Worm (Caenorhabditis elegans): ENCODE results near the gene F55C12.19.
"Not testable (repeated sequence)": the region's sequence is repeated elsewhere in the genome, so short reads cannot be mapped to it uniquely, and the experiment has no call there.

Gene F55C12.19

DNA sequence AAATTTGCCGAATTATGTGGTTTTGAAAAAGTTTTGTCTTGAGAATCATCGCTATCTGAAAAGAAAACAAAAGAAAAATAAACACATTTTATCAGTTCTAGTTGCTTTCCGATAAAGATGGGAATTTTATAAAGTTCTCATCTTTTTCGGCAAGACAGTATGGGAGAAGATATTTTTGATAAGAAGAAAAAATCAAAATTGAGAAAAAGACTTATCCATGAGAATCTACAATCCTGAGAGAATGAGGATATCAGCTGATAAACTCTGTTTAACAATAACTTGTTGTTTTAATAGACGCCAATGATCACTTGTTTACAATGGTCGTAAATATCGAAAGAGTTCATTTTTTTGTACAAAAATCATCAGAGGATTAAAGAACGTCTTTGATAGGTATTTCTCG, 10.1 kb downstream of the F55C12.19 start, which contains the start of gene F55C12.6:
Gene F55C12.6, minus strand, starts transcription at position 101 of the 400 bp plus-strand sequence.
- TF ChIP-seq scrt-1 (GFP tag; IDR thresholded peaks at IDR 0.05) (no peak), hmg-4 (GFP tag; optimal IDR thresholded peaks at IDR 0.05) (no peak), ceh-13 (GFP tag; optimal IDR thresholded peaks at IDR 0.05) (no peak), ama-1 (optimal IDR thresholded peaks at IDR 0.05) (no peak), ets-7 (tag; optimal IDR thresholded peaks at IDR 0.05) (no peak), sea-1 (GFP tag; conservative IDR thresholded peaks at IDR 0.05) (no peak), F13C5.2 (tag; optimal IDR thresholded peaks at IDR 0.05) (no peak), tbx-11 (GFP tag; IDR thresholded peaks at IDR 0.05) (no peak), aly-1 (tag; optimal IDR thresholded peaks at IDR 0.05) (no peak), ceh-36 (tag; optimal IDR thresholded peaks at IDR 0.05) (no peak), flt-1 (GFP tag; IDR thresholded peaks at IDR 0.05) (no peak), pes-1 (GFP tag; IDR thresholded peaks at IDR 0.05) (no peak), hmbx-1 (tag; optimal IDR thresholded peaks at IDR 0.05) (no peak), hnd-1 (tag; optimal IDR thresholded peaks at IDR 0.05) (no peak), B0310.2 (tag; optimal IDR thresholded peaks at IDR 0.05) (no peak), tra-4 (tag; optimal IDR thresholded peaks at IDR 0.05) (no peak), tbx-37 (GFP tag; conservative IDR thresholded peaks at IDR 0.05) (no peak)

DNA sequence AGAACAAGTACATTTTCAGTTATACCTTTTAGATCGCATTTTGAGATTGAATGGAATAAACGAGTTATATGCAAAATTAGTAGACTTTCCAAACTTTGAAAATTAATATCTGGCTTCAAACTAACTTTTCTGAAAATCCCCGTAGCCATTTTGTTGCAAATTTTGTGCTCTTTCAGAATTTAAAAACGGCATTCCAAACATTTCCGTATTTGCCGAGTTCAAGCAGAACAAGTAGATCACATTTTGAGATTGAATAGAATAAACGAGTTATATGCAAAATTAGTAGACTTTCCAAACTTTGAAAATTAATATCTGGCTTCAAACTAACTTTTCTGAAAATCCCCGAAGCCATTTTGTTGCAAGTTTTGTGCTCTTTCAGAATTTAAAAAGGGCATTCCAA, 10.6 kb downstream of the F55C12.19 start, which contains the start of gene F55C12.2:
Gene F55C12.2, plus strand, starts transcription at position 301 of the 400 bp plus-strand sequence.
- not testable (repeated sequence) for TF ChIP-seq ets-7 (tag; optimal IDR thresholded peaks at IDR 0.05); flt-1 (GFP tag; IDR thresholded peaks at IDR 0.05); tbx-37 (GFP tag; conservative IDR thresholded peaks at IDR 0.05)

DNA sequence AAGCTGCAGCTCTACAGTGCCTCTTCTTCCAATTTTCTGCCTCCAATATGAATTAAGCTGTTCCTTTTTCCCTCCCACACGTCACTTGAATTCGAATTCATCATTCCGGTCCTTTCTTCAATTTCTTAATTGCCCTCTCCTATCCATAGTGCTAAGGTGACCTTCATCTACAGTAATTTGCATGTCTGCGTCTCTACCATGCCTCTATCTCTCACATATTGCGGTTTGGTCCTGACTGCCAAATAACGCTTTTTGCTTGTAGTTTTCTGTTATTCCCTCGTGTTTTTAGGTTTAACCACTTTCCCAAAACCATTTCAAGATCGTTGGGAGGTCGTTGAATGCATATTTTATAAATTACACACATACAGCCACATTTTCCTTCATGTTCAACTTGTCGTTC, 14.7 kb downstream of the F55C12.19 start:
- TF ChIP-seq tra-4 (tag; optimal IDR thresholded peaks at IDR 0.05), result no peak
- TF ChIP-seq ceh-36 (tag; optimal IDR thresholded peaks at IDR 0.05), result no peak
- no peak for TF ChIP-seq aly-1 (tag; optimal IDR thresholded peaks at IDR 0.05)
- no peak for TF ChIP-seq hmbx-1 (tag; optimal IDR thresholded peaks at IDR 0.05)
- TF ChIP-seq ama-1 (optimal IDR thresholded peaks at IDR 0.05), result no peak
- no peak for TF ChIP-seq flt-1 (GFP tag; IDR thresholded peaks at IDR 0.05)
- TF ChIP-seq hmg-4 (GFP tag; optimal IDR thresholded peaks at IDR 0.05), result no peak
- TF ChIP-seq tbx-37 (GFP tag; conservative IDR thresholded peaks at IDR 0.05), result no peak
- TF ChIP-seq tbx-11 (GFP tag; IDR thresholded peaks at IDR 0.05), result no peak
- no peak for TF ChIP-seq pes-1 (GFP tag; IDR thresholded peaks at IDR 0.05)
- TF ChIP-seq sea-1 (GFP tag; conservative IDR thresholded peaks at IDR 0.05), result no peak
- no peak for TF ChIP-seq ets-7 (tag; optimal IDR thresholded peaks at IDR 0.05)
- TF ChIP-seq hnd-1 (tag; optimal IDR thresholded peaks at IDR 0.05), result no peak

DNA sequence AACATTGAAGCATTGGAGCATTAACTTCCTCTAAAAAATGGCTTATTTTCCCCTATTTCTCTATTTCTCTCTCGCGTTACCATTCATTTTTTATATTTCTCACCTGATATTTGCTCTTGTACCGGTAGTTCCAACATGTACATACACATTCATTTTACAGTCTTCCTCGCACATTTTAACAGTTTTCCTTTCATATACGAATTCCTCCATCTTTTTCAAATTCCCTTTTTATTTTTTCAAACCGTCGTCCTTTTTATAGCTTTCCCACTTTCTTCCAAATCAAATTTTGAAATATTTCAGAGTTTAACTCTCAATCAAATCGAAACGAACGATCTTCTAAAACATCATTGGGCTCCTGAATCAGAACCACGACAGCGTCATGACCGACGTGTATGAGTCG, 18.3 kb downstream of the F55C12.19 start, which contains the start of gene rfip-1:
Gene rfip-1, plus strand, starts transcription at position 301 of the 400 bp plus-strand sequence.
- TF ChIP-seq hmbx-1 (tag; optimal IDR thresholded peaks at IDR 0.05), result no peak
- no peak for TF ChIP-seq hmg-4 (GFP tag; optimal IDR thresholded peaks at IDR 0.05)
- no peak for TF ChIP-seq ceh-13 (GFP tag; optimal IDR thresholded peaks at IDR 0.05)
- no peak for TF ChIP-seq ama-1 (optimal IDR thresholded peaks at IDR 0.05)
- no peak for TF ChIP-seq hnd-1 (tag; optimal IDR thresholded peaks at IDR 0.05)

DNA sequence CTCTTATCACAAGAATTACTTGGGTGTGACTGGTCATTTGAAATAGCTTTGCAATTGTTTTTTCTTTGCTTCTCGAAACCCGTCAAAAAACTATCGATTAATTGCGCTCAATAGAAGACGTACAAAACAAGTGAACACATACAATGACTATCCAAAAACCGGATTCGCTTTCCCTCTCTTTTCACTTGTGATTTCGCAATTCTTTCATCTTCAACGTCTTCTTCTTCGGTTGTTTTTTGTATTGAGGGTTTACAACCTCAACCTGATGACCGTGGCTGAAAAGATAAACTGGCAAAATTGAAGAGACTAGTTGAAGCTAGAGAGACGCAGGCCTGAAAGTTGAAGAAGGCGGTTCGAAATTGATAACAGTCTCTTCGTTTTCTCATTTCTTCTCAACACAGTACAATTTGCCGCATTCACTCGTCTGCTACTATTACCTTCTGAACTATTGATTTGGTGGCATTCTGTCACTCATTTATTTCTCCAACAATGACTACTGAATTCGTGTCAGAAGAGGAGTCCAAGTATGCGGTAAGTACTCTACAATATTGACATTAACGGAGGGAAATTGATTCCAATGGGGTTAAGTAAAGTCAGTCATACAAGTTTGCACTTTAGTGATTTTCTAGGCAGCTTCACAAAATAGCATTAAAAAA, 20.2 kb downstream of the F55C12.19 start:
- TF ChIP-seq ceh-13 (GFP tag; optimal IDR thresholded peaks at IDR 0.05) (no peak), ceh-36 (tag; optimal IDR thresholded peaks at IDR 0.05) (no peak), flt-1 (GFP tag; IDR thresholded peaks at IDR 0.05) (no peak), tbx-11 (GFP tag; IDR thresholded peaks at IDR 0.05) (no peak), F13C5.2 (tag; optimal IDR thresholded peaks at IDR 0.05) (no peak)

DNA sequence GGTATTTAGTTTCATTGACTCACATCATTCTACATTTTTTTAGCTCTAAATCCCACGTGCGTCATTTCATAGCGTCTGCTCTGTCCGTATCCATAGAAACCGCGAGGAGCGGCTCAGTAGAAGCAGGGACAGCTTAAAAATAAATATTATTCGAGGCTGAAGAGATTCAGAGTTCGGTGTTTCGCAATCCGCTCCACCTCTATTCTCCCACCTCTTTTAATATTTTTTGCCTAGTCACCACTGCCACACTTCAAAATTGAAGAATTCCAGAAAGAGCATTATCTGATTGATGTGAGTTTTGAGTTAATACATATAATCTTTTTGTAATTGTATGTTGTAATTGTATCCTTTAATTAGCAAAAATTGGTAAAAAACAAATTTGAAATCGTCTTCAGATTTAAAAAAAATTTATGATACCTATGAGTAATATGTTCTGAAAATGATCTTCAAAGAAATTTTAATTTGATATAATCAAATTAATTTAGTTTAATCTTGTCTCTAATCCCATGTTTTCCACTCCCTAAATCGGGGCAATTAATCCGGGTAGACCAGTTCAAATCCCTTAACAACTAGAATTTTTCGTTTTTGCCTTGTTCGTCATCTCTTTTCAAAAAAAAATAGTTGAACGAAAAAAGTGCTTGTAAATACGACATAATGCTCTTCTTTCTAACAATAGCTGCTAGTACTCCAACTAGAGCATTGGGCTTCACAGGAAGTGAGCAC, 23.6 kb downstream of the F55C12.19 start:
- TF ChIP-seq ceh-36 (tag; optimal IDR thresholded peaks at IDR 0.05), result peak; percentile 64
- no peak for TF ChIP-seq hmbx-1 (tag; optimal IDR thresholded peaks at IDR 0.05)
- TF ChIP-seq hmg-4 (GFP tag; optimal IDR thresholded peaks at IDR 0.05), result no peak

DNA sequence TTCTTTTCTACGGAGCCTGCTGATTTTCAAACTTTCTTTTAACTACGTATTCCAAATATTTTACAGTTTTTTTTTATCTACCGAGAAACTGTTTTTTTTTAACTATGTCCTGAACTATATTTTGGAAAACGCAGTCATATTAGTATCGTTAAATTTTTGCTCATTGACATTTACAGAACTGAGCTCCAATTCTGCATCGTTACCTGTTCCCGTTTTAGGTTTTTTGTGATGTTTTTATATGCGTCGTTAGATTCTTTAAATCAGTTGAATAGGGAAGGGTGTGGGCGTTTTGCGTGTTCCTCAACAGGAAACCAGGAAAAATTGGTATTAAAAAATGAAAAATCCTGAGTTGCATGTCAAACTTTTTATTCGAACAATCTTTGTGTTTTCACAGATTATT, 26.9 kb downstream of the F55C12.19 start:
- no peak for TF ChIP-seq flt-1 (GFP tag; IDR thresholded peaks at IDR 0.05)
- no peak for TF ChIP-seq ceh-13 (GFP tag; optimal IDR thresholded peaks at IDR 0.05)
- no peak for TF ChIP-seq scrt-1 (GFP tag; IDR thresholded peaks at IDR 0.05)
- TF ChIP-seq B0310.2 (tag; optimal IDR thresholded peaks at IDR 0.05), result no peak
- no peak for TF ChIP-seq sea-1 (GFP tag; conservative IDR thresholded peaks at IDR 0.05)
- no peak for TF ChIP-seq pes-1 (GFP tag; IDR thresholded peaks at IDR 0.05)
- TF ChIP-seq hmbx-1 (tag; optimal IDR thresholded peaks at IDR 0.05), result no peak

DNA sequence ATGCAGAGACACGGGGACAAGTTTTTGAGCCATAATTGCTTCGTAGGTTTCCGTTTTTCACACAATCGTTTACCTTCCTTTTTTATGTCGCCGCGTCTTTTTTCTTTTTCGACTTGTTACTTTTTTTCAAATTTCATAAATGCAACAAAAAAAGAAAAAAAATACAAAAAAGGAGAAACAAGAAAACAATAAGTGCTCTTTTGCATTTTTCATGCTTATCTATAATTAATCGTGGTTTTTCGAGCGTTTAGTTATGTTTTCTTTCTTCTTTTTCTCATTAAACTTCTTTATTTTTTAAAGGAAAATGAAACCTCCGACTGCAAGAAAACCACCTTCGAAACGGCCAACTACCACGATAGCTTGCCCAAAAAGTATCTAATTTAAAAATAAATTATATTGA, 29.9 kb downstream of the F55C12.19 start, which contains the start of gene F59G1.4:
Gene F59G1.4, plus strand, starts transcription at position 301 of the 400 bp plus-strand sequence.
- TF ChIP-seq ceh-36 (tag; optimal IDR thresholded peaks at IDR 0.05) (no peak), ets-7 (tag; optimal IDR thresholded peaks at IDR 0.05) (no peak), sea-1 (GFP tag; conservative IDR thresholded peaks at IDR 0.05) (no peak), pes-1 (GFP tag; IDR thresholded peaks at IDR 0.05) (no peak), ceh-13 (GFP tag; optimal IDR thresholded peaks at IDR 0.05) (no peak), tra-4 (tag; optimal IDR thresholded peaks at IDR 0.05) (no peak), hmbx-1 (tag; optimal IDR thresholded peaks at IDR 0.05) (no peak), B0310.2 (tag; optimal IDR thresholded peaks at IDR 0.05) (no peak), F13C5.2 (tag; optimal IDR thresholded peaks at IDR 0.05) (no peak), hnd-1 (tag; optimal IDR thresholded peaks at IDR 0.05) (no peak), tbx-37 (GFP tag; conservative IDR thresholded peaks at IDR 0.05) (no peak), flt-1 (GFP tag; IDR thresholded peaks at IDR 0.05) (no peak), aly-1 (tag; optimal IDR thresholded peaks at IDR 0.05) (no peak), ama-1 (optimal IDR thresholded peaks at IDR 0.05) (no peak), hmg-4 (GFP tag; optimal IDR thresholded peaks at IDR 0.05) (no peak), tbx-11 (GFP tag; IDR thresholded peaks at IDR 0.05) (no peak)

Measured in whole organism, early embryonic.